Fruit fly (Drosophila melanogaster) whole organism: ENCODE measurements around the gene mRpL48.

Experiments used
- Dll ChIP-seq: fragments of >200 bp; optimal IDR thresholded peaks from 2 replicates; lab custom pipeline; 2017
- usp ChIP-seq: fragments of >200 bp; optimal IDR thresholded peaks from 2 replicates; lab custom pipeline; 2017; ENCODE audit warnings: missing biosample characterization, missing genetic modification characterization, mixed read lengths

DNA sequence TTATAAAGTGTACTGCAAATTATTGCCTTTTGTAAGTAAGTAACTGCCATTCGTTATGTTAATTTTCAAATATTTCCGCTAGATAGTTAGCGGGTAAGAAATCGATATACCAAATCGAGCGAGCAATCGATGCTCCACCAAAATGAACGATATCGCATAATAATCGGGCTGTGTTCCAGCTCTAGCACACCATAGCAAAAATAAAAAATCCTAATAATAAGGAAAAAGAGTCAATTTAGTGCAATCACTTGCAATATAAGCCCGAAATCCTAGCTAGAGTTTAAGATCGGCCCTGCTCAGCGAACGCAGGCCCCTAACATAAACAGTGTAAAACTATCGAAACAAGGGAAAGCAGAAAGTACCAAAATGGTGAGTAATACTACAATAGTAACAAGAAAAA is 5.5 kb upstream of the mRpL48 start, which contains the start of gene cpb:
- no peak for TF ChIP-seq usp (GFP tag; lab: Kevin White, UChicago)
- TF ChIP-seq Dll (lab: Kevin White, UChicago), result no peak
